Fruit fly (Drosophila melanogaster) whole organism, adult: ENCODE results near the gene mthl10.

Source experiments
- CG11617 ChIP-seq: fragments of 200-800 bp; sonication (Bioruptor generic); optimal IDR thresholded peaks from 2 replicates; lab custom pipeline; 2017; ENCODE audit warnings: mild to moderate bottlenecking, missing biosample characterization, missing genetic modification reagents, missing genetic modification characterization
- CG12768 ChIP-seq: fragments of 200-800 bp; sonication (Bioruptor generic); optimal IDR thresholded peaks from 2 replicates; lab custom pipeline; 2017; ENCODE audit warnings: missing biosample characterization, missing genetic modification characterization, mild to moderate bottlenecking, moderate library complexity, missing genetic modification reagents
- CG14711 ChIP-seq: fragments of 200-800 bp; sonication (Bioruptor generic); optimal IDR thresholded peaks from 2 replicates; lab custom pipeline; 2018; ENCODE audit warnings: missing biosample characterization, mild to moderate bottlenecking, missing genetic modification characterization, moderate library complexity
- CG1620 ChIP-seq: fragments of 200-800 bp; sonication (Bioruptor generic); optimal IDR thresholded peaks from 2 replicates; lab custom pipeline; 2016; ENCODE audit warnings: missing biosample characterization, missing genetic modification characterization
- CG33017 ChIP-seq: fragments of 200-800 bp; sonication (Bioruptor generic); optimal IDR thresholded peaks from 2 replicates; lab custom pipeline; 2018; ENCODE audit warnings: missing biosample characterization, mild to moderate bottlenecking, missing genetic modification characterization, moderate library complexity
- CG5204 ChIP-seq: fragments of 200-800 bp; sonication (Bioruptor generic); optimal IDR thresholded peaks from 2 replicates; lab custom pipeline; 2016; ENCODE audit warnings: missing biosample characterization, missing genetic modification characterization
- CG7045 ChIP-seq: fragments of 200-800 bp; sonication (Bioruptor generic); optimal IDR thresholded peaks from 2 replicates; lab custom pipeline; 2017; ENCODE audit warnings: missing biosample characterization, mild to moderate bottlenecking, missing genetic modification characterization
- CG7101 ChIP-seq: fragments of 200-800 bp; sonication (Bioruptor generic); optimal IDR thresholded peaks from 2 replicates; lab custom pipeline; 2018; ENCODE audit warnings: missing biosample characterization, mild to moderate bottlenecking, missing genetic modification characterization, moderate library complexity
- Clk ChIP-seq: fragments of 200-800 bp; sonication (Bioruptor generic); optimal IDR thresholded peaks from 2 replicates; lab custom pipeline; 2017; ENCODE audit warnings: missing biosample characterization, missing genetic modification characterization
- Crg-1 ChIP-seq: fragments of 200-800 bp; sonication (Bioruptor generic); optimal IDR thresholded peaks from 2 replicates; lab custom pipeline; 2016; ENCODE audit warnings: missing biosample characterization, missing genetic modification characterization
- Hr96 ChIP-seq: fragments of 200-800 bp; sonication (Bioruptor generic); optimal IDR thresholded peaks from 2 replicates; lab custom pipeline; 2016; ENCODE audit warnings: missing biosample characterization, missing genetic modification characterization
- Mnt ChIP-seq: fragments of 200-800 bp; sonication (Bioruptor generic); optimal IDR thresholded peaks from 2 replicates; lab custom pipeline; 2016; ENCODE audit warnings: missing biosample characterization, mild to moderate bottlenecking, missing genetic modification characterization
- bab1 ChIP-seq: fragments of 200-800 bp; sonication (Bioruptor generic); optimal IDR thresholded peaks from 3 replicates; lab custom pipeline; 2019; ENCODE audit warnings: missing biosample characterization, mild to moderate bottlenecking, missing genetic modification characterization, moderate library complexity
- cic ChIP-seq: fragments of 200-800 bp; sonication (Bioruptor generic); optimal IDR thresholded peaks from 2 replicates; lab custom pipeline; 2017; ENCODE audit warnings: missing biosample characterization, mild to moderate bottlenecking, missing genetic modification characterization, moderate library complexity
- cnc ChIP-seq, 2 experiments: fragments of >200 bp; optimal IDR thresholded peaks; 2 replicates each; lab custom pipeline; 2017
- kay ChIP-seq: fragments of 200-800 bp; sonication (Bioruptor generic); peaks from one replicate; lab custom pipeline; 2016; ENCODE audit warnings: missing biosample characterization, missing genetic modification characterization, borderline replicate concordance
- ovo ChIP-seq: fragments of 200-800 bp; sonication (Bioruptor generic); optimal IDR thresholded peaks from 2 replicates; lab custom pipeline; 2016; ENCODE audit warnings: missing biosample characterization, missing genetic modification characterization
- pad ChIP-seq: fragments of 200-800 bp; sonication (Bioruptor generic); optimal IDR thresholded peaks from 3 replicates; lab custom pipeline; 2017; ENCODE audit warnings: missing biosample characterization, missing genetic modification characterization, mild to moderate bottlenecking, moderate library complexity, missing genetic modification reagents
- tj ChIP-seq: fragments of 200-800 bp; sonication (Bioruptor generic); optimal IDR thresholded peaks from 3 replicates; lab custom pipeline; 2017; ENCODE audit warnings: missing biosample characterization, mild to moderate bottlenecking, missing genetic modification characterization, moderate library complexity
- toe ChIP-seq: fragments of 200-800 bp; sonication (Bioruptor generic); optimal IDR thresholded peaks from 2 replicates; lab custom pipeline; 2016; ENCODE audit warnings: missing biosample characterization, missing genetic modification characterization

The mthl10 gene

DNA sequence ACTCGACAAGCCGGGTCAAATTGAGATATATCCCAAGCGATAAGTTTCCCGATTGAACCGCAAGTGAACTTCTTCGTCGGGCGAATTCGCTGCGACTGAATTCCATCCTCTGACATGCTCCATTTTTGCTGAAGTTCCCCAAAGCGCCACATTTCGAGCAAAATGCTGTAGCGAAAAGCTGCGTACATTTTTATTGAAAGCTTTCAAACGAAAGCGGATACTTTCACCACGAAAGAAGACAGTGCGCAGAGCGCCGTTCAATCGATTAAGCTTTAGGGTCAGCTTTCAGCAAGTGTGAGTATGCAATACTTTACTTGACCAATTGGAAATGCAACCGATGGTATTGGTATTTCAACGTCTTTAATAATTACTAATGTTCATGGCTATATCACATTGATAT lies at the start of gene mthl10:
Gene mthl10, minus strand, starts transcription at position 77 of the 400 bp plus-strand sequence.
- no peak for TF ChIP-seq CG33017 (tag; lab: Kevin White, UChicago)
- TF ChIP-seq bab1 (GFP tag; lab: Kevin White, UChicago) = peak; percentile 83

DNA sequence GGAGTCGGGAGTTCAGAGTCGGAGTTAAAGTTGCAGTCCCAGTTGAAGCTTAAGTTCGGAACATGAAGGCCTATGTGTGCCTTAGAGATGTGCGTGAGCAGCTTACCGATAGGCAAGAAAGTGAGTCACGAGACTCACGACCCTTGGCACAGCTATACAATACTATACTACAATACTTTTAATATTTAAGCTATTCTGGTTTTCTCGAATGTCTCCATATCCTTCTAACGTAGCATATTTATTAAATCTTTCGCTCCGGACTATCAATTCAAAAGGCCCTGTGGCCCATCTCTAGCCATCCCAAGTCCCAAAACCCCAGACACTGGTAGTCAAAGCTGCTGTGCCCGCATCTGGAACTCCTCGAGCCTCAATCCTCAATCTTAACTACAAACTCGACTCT lies 47.5 kb upstream of the mthl10 start:
- no peak for TF ChIP-seq ovo (GFP tag; lab: Kevin White, UChicago)
- TF ChIP-seq cic = no peak
- TF ChIP-seq CG12768 = no peak
- no peak for TF ChIP-seq kay (GFP tag; lab: Kevin White, UChicago)
- TF ChIP-seq CG14711 (tag; lab: Kevin White, UChicago) = no peak
- TF ChIP-seq CG11617 (GFP tag; lab: Kevin White, UChicago) = no peak
- no peak for TF ChIP-seq CG33017 (tag; lab: Kevin White, UChicago)
- TF ChIP-seq toe (GFP tag; lab: Kevin White, UChicago) = no peak
- no peak for TF ChIP-seq Clk
- no peak for TF ChIP-seq Mnt (GFP tag; lab: Kevin White, UChicago)
- no peak for TF ChIP-seq CG1620 (GFP tag; lab: Kevin White, UChicago)
- no peak for TF ChIP-seq cnc (optimal IDR thresholded peaks at IDR 0.05; lab: Kevin White, UChicago)
- no peak for TF ChIP-seq CG5204 (GFP tag; lab: Kevin White, UChicago)
- TF ChIP-seq Hr96 (GFP tag; lab: Kevin White, UChicago) = no peak
- no peak for TF ChIP-seq bab1 (GFP tag; lab: Kevin White, UChicago)
- TF ChIP-seq pad (GFP tag; lab: Kevin White, UChicago) = no peak
- no peak for TF ChIP-seq CG7045 (GFP tag; lab: Kevin White, UChicago)
- TF ChIP-seq Crg-1 (GFP tag; lab: Kevin White, UChicago) = no peak
- TF ChIP-seq tj = no peak
- TF ChIP-seq CG7101 (tag; lab: Kevin White, UChicago) = no peak

DNA sequence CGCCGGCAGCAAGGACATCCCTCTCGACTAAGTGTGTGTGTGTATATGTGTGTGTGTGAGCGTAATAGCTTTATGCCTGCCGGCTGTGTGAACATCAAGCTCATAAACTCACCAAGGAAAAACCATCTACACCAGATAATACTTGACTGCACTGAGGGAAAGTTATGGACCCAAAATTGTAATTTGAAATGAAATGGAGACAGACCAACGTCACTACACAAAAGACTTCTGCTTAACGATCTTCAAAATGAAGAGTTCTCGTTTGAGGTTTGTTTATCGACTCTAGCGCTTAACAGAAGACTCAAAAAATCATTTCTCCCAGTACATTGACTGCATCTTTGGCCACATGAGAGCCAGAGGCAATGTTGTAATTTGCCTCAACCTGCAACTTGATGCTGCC lies 45.4 kb upstream of the mthl10 start:
- no peak for TF ChIP-seq cic

DNA sequence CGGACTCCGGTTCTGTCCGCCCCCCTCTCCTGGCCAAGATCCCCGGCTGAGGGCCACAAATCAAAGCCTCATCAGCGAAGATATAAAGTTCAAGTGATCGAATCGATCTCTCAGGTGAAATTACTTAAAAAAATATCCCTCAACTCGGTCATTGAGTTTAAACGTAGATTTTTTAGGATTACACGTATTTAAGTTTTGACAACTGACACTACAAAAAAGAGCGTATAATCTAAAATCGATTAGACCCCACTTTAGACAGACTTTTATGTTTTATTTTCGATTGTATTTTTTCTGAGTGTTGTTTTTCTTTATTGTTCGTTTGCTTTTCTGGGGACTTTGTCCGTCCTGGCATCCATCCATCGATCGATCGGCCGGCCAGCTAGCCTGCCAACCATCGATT lies 42.4 kb upstream of the mthl10 start:
- TF ChIP-seq kay (GFP tag; lab: Kevin White, UChicago) (no peak), CG5204 (GFP tag; lab: Kevin White, UChicago) (no peak)

DNA sequence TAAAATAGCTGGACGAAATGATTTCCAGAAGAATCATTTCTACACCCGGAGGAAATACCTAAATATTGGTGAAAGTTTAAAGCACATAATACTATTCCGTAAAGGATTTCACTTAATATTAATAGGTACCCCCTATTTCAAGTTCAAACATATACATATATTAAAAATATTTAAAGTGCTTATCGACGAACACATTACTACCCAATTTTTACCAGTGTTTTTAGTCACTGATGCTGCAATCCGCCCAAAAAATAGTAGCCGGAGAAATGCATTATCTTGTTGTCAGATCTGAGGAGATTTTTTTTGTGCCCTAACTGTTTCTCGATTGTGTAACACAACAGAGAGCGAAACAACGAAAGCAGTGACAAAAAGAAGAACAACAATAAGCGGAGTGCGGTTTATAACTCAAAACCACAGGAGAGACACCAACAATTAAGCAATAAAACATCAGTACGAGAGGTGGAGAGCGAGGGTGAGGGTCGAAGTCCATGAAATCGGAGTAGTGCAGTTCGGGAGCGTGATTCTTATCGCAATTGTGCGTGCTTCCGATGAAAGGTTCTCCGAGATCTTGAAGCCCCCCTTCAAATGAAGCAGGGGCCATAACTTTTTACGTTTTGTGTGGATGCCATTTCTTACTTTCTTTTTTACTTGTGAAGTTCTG lies 38.3 kb upstream of the mthl10 start:
- TF ChIP-seq bab1 (GFP tag; lab: Kevin White, UChicago) = peak; percentile 58
- peak; percentile 54 for TF ChIP-seq pad (GFP tag; lab: Kevin White, UChicago)
- no peak for TF ChIP-seq CG14711 (tag; lab: Kevin White, UChicago)

DNA sequence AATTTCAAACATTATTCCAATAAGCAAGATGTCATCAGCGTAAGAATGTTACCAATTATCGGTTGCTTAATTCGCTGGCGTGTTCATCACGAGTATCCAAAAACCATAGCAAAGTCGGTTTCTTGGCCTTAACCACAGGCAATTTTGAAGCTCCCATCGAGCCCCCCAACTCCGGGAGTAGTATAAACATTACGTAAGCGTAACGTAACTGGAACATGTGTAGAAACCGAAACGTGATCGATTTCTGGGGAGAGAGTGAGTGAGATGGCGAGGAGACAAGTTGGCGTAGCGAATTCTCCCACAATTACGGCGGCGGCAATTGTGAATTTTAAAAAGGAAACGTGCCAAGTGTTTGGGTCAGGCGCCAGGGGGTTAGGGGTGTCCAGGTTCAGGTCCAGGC lies 36.2 kb upstream of the mthl10 start:
- TF ChIP-seq CG5204 (GFP tag; lab: Kevin White, UChicago) = no peak
- TF ChIP-seq Hr96 (GFP tag; lab: Kevin White, UChicago) = no peak
- no peak for TF ChIP-seq Mnt (GFP tag; lab: Kevin White, UChicago)
- TF ChIP-seq Crg-1 (GFP tag; lab: Kevin White, UChicago) = no peak
- no peak for TF ChIP-seq CG7045 (GFP tag; lab: Kevin White, UChicago)
- TF ChIP-seq Clk = no peak
- no peak for TF ChIP-seq CG11617 (GFP tag; lab: Kevin White, UChicago)
- TF ChIP-seq CG1620 (GFP tag; lab: Kevin White, UChicago) = no peak
- no peak for TF ChIP-seq bab1 (GFP tag; lab: Kevin White, UChicago)
- TF ChIP-seq CG14711 (tag; lab: Kevin White, UChicago) = no peak
- no peak for TF ChIP-seq CG33017 (tag; lab: Kevin White, UChicago)

DNA sequence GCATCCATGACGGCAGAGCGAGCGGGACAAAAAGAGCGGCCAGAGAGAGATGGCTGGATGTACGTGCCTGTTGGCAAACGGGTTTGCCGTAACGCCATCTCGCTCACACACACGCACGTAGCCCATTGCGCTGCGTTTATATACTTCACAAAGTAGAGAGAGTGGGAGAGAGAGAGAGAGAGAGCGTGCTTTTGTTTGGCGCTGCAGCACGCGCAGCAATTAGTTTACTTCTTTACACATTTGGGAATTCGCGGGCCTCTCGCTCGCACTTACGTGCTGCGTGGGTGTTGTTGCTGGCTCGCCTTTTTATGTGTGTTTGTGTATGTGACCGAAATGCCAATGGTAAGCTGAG lies 35.3 kb upstream of the mthl10 start:
- TF ChIP-seq ovo (GFP tag; lab: Kevin White, UChicago) (no peak), tj (no peak), Hr96 (GFP tag; lab: Kevin White, UChicago) (no peak), pad (GFP tag; lab: Kevin White, UChicago) (peak; percentile 94), CG12768 (no peak), CG33017 (tag; lab: Kevin White, UChicago) (no peak), cic (no peak)
